Fruit fly (Drosophila melanogaster): ENCODE results near the gene CG14511.
A peak's percentile ranks its signal among the peaks of the same experiment; 100 is the strongest.

The CG14511 gene

dm6 chr3R:29146710-29147109, at the start of gene CG14511:
Gene CG14511, minus strand, starts transcription at chr3R:29146893.
- TF ChIP-seq CG12605 (GFP tag; IDR thresholded peaks at IDR 0.05) (peak; percentile 40; the same call in 1 of the 2 replicates), CG9948 (tag; optimal IDR thresholded peaks at IDR 0.05) (no peak)

dm6 chr3R:29194957-29195356, 48.3 kb upstream of the CG14511 start, which contains the start of gene jus:
Gene jus, minus strand, starts transcription at chr3R:29194994.
- TF ChIP-seq rn (GFP tag; IDR thresholded peaks at IDR 0.05), result no peak
- TF ChIP-seq Snoo (tag; optimal IDR thresholded peaks at IDR 0.05), result no peak
- no peak for TF ChIP-seq CG17806 (tag; optimal IDR thresholded peaks at IDR 0.05)
- TF ChIP-seq D1 (tag; optimal IDR thresholded peaks at IDR 0.05), result no peak
- TF ChIP-seq CG13204 (GFP tag; optimal IDR thresholded peaks at IDR 0.05), result no peak
- TF ChIP-seq Pif1A (GFP tag; optimal IDR thresholded peaks at IDR 0.05), result no peak
- TF ChIP-seq CG14655 (GFP tag; optimal IDR thresholded peaks at IDR 0.05), result no peak
- TF ChIP-seq CG4496 (GFP tag; IDR thresholded peaks at IDR 0.05), result no peak
- no peak for TF ChIP-seq CG8301 (tag; optimal IDR thresholded peaks at IDR 0.05)
- no peak for TF ChIP-seq Ets98B (GFP tag; IDR thresholded peaks at IDR 0.05)
- TF ChIP-seq Pif1B (GFP tag; optimal IDR thresholded peaks at IDR 0.05), result no peak
- no peak for TF ChIP-seq fd96Ca (GFP tag; IDR thresholded peaks at IDR 0.05)
- no peak for TF ChIP-seq CG15710 (tag; optimal IDR thresholded peaks at IDR 0.05)
- no peak for TF ChIP-seq CG10348 (GFP tag; IDR thresholded peaks at IDR 0.05)
- no peak for TF ChIP-seq CG9948 (tag; optimal IDR thresholded peaks at IDR 0.05)
- no peak for TF ChIP-seq CG12605 (GFP tag; IDR thresholded peaks at IDR 0.05)
- TF ChIP-seq CG32121 (GFP tag; IDR thresholded peaks at IDR 0.05), result no peak
- no peak for TF ChIP-seq CG34367 (tag; optimal IDR thresholded peaks at IDR 0.05)
- no peak for TF ChIP-seq gl (tag; optimal IDR thresholded peaks at IDR 0.05)
- TF ChIP-seq EcR (GFP tag; optimal IDR thresholded peaks at IDR 0.05), result no peak

dm6 chr3R:29190984-29191383, 44.3 kb upstream of the CG14511 start:
- TF ChIP-seq EcR (GFP tag; optimal IDR thresholded peaks at IDR 0.05), result no peak
- 0 out of 3 replicates have a peak, but pooled peaks have one; percentile 14 for TF ChIP-seq CG4496 (GFP tag; IDR thresholded peaks at IDR 0.05)
- TF ChIP-seq Ets98B (GFP tag; IDR thresholded peaks at IDR 0.05), result no peak
- TF ChIP-seq CG12605 (GFP tag; IDR thresholded peaks at IDR 0.05), result no peak
- TF ChIP-seq Pif1B (GFP tag; optimal IDR thresholded peaks at IDR 0.05), result no peak

dm6 chr3R:29164930-29165693, 18.4 kb upstream of the CG14511 start, which contains the start of gene CG11898:
Gene CG11898, plus strand, starts transcription at chr3R:29165643.
- no peak for TF ChIP-seq EcR (GFP tag; optimal IDR thresholded peaks at IDR 0.05)
- no peak for TF ChIP-seq Pif1B (GFP tag; optimal IDR thresholded peaks at IDR 0.05)
- TF ChIP-seq CG4496 (GFP tag; IDR thresholded peaks at IDR 0.05), result no peak
- TF ChIP-seq rn (GFP tag; IDR thresholded peaks at IDR 0.05), result no peak
- no peak for TF ChIP-seq D1 (tag; optimal IDR thresholded peaks at IDR 0.05)
- no peak for TF ChIP-seq Ets98B (GFP tag; IDR thresholded peaks at IDR 0.05)
- TF ChIP-seq CG8301 (tag; optimal IDR thresholded peaks at IDR 0.05), result no peak
- TF ChIP-seq Snoo (tag; optimal IDR thresholded peaks at IDR 0.05), result no peak
- TF ChIP-seq CG12605 (GFP tag; IDR thresholded peaks at IDR 0.05), result no peak
- no peak for TF ChIP-seq Pif1A (GFP tag; optimal IDR thresholded peaks at IDR 0.05)
- no peak for TF ChIP-seq CG15710 (tag; optimal IDR thresholded peaks at IDR 0.05)
- no peak for TF ChIP-seq CG8159 (tag; optimal IDR thresholded peaks at IDR 0.05)
- no peak for TF ChIP-seq gl (tag; optimal IDR thresholded peaks at IDR 0.05)
- no peak for TF ChIP-seq CG14655 (GFP tag; optimal IDR thresholded peaks at IDR 0.05)
- TF ChIP-seq CG9948 (tag; optimal IDR thresholded peaks at IDR 0.05), result no peak
- no peak for TF ChIP-seq CG32121 (GFP tag; IDR thresholded peaks at IDR 0.05)
- TF ChIP-seq CG13204 (GFP tag; optimal IDR thresholded peaks at IDR 0.05), result no peak

- no peak for TF ChIP-seq CG4496 (GFP tag; IDR thresholded peaks at IDR 0.05)
- no peak for TF ChIP-seq Pif1B (GFP tag; optimal IDR thresholded peaks at IDR 0.05)
- TF ChIP-seq rn (GFP tag; IDR thresholded peaks at IDR 0.05), result no peak
- no peak for TF ChIP-seq CG32121 (GFP tag; IDR thresholded peaks at IDR 0.05)
- TF ChIP-seq fd96Ca (GFP tag; IDR thresholded peaks at IDR 0.05), result no peak
- TF ChIP-seq Ets98B (GFP tag; IDR thresholded peaks at IDR 0.05), result no peak
- no peak for TF ChIP-seq CG34367 (tag; optimal IDR thresholded peaks at IDR 0.05)
- TF ChIP-seq D1 (tag; optimal IDR thresholded peaks at IDR 0.05), result no peak
- no peak for TF ChIP-seq Pif1A (GFP tag; optimal IDR thresholded peaks at IDR 0.05)
- TF ChIP-seq CG8301 (tag; optimal IDR thresholded peaks at IDR 0.05), result no peak
- no peak for TF ChIP-seq CG10348 (GFP tag; IDR thresholded peaks at IDR 0.05)
- no peak for TF ChIP-seq gl (tag; optimal IDR thresholded peaks at IDR 0.05)
- TF ChIP-seq CG15710 (tag; optimal IDR thresholded peaks at IDR 0.05), result no peak
- no peak for TF ChIP-seq Snoo (tag; optimal IDR thresholded peaks at IDR 0.05)
These were observed 12.9 kb upstream of the CG14511 start for dm6 chr3R:29159620-29160019.

- TF ChIP-seq D1 (tag; optimal IDR thresholded peaks at IDR 0.05), result no peak
- TF ChIP-seq CG12605 (GFP tag; IDR thresholded peaks at IDR 0.05), result no peak
- TF ChIP-seq CG15710 (tag; optimal IDR thresholded peaks at IDR 0.05), result no peak
- no peak for TF ChIP-seq CG32121 (GFP tag; IDR thresholded peaks at IDR 0.05)
- TF ChIP-seq Snoo (tag; optimal IDR thresholded peaks at IDR 0.05), result no peak
- no peak for TF ChIP-seq CG4496 (GFP tag; IDR thresholded peaks at IDR 0.05)
- no peak for TF ChIP-seq Pif1B (GFP tag; optimal IDR thresholded peaks at IDR 0.05)
- TF ChIP-seq CG14655 (GFP tag; optimal IDR thresholded peaks at IDR 0.05), result no peak
- no peak for TF ChIP-seq Ets98B (GFP tag; IDR thresholded peaks at IDR 0.05)
- TF ChIP-seq CG17806 (tag; optimal IDR thresholded peaks at IDR 0.05), result no peak
- TF ChIP-seq CG13204 (GFP tag; optimal IDR thresholded peaks at IDR 0.05), result no peak
- TF ChIP-seq CG8159 (tag; optimal IDR thresholded peaks at IDR 0.05), result no peak
- TF ChIP-seq CG34367 (tag; optimal IDR thresholded peaks at IDR 0.05), result no peak
- no peak for TF ChIP-seq rn (GFP tag; IDR thresholded peaks at IDR 0.05)
- TF ChIP-seq CG8301 (tag; optimal IDR thresholded peaks at IDR 0.05), result no peak
- no peak for TF ChIP-seq gl (tag; optimal IDR thresholded peaks at IDR 0.05)
These were observed 12.0 kb upstream of the CG14511 start for dm6 chr3R:29158721-29159120.

All from whole organism, pupa.